Fruit fly (Drosophila melanogaster) whole organism, embryonic: ENCODE results near the gene CG18213.

ENCODE experiments used
- Awh ChIP-seq: fragments of 200-800 bp; sonication (Bioruptor generic); IDR thresholded peaks from 2 replicates; pipeline ENCODE4, ENCODE4 v1.3.6; 2022; ENCODE audit warnings: missing biosample characterization, missing genetic modification characterization
- Bdp1 ChIP-seq: fragments of 200-800 bp; sonication (Bioruptor generic); optimal IDR thresholded peaks from 3 replicates; lab custom pipeline; 2016; ENCODE audit warnings: missing biosample characterization, missing genetic modification characterization
- CG10147 ChIP-seq: fragments of 200-800 bp; sonication (Bioruptor generic); optimal IDR thresholded peaks from 2 replicates; lab custom pipeline; 2019; ENCODE audit warnings: missing biosample characterization, mild to moderate bottlenecking, missing genetic modification characterization, moderate library complexity
- CG10366 ChIP-seq: fragments of 200-800 bp; sonication (Bioruptor generic); IDR thresholded peaks from 2 replicates; pipeline ENCODE4 v1.3.6; 2022; ENCODE audit warnings: missing biosample characterization, missing genetic modification characterization
- CG10565 ChIP-seq: fragments of 200-800 bp; sonication (Bioruptor generic); optimal IDR thresholded peaks from 3 replicates; lab custom pipeline; 2016; ENCODE audit warnings: missing biosample characterization, mild to moderate bottlenecking, missing genetic modification characterization
- CG10654 ChIP-seq: fragments of 200-800 bp; sonication (Bioruptor generic); optimal IDR thresholded peaks from 2 replicates; lab custom pipeline; 2016; ENCODE audit warnings: missing biosample characterization, missing genetic modification characterization
- CG13123 ChIP-seq: fragments of 200-800 bp; sonication (Bioruptor generic); optimal IDR thresholded peaks from 2 replicates; lab custom pipeline; 2016; ENCODE audit warnings: missing biosample characterization, missing genetic modification characterization
- CG15011 ChIP-seq: fragments of 200-800 bp; sonication (Bioruptor generic); optimal IDR thresholded peaks from 3 replicates; lab custom pipeline; 2018; ENCODE audit warnings: missing biosample characterization, mild to moderate bottlenecking, missing genetic modification characterization
- CG15514 ChIP-seq: fragments of 200-800 bp; sonication (Bioruptor generic); optimal IDR thresholded peaks from 3 replicates; lab custom pipeline; 2017; ENCODE audit warnings: missing biosample characterization, missing genetic modification characterization, mild to moderate bottlenecking, moderate library complexity, missing genetic modification reagents
- CG1792 ChIP-seq: fragments of 200-800 bp; sonication (Bioruptor generic); optimal IDR thresholded peaks from 2 replicates; lab custom pipeline; 2016; ENCODE audit warnings: missing biosample characterization, missing genetic modification characterization
- CG2712 ChIP-seq: fragments of 200-800 bp; optimal IDR thresholded peaks from 3 replicates; lab custom pipeline; 2019; ENCODE audit warnings: missing biosample characterization, mild to moderate bottlenecking, missing genetic modification characterization, moderate library complexity
- CG30403 ChIP-seq: fragments of 200-800 bp; sonication (Bioruptor generic); optimal IDR thresholded peaks from 3 replicates; lab custom pipeline; 2016; ENCODE audit warnings: missing biosample characterization, missing genetic modification characterization
- CG30431 ChIP-seq: fragments of 200-800 bp; sonication (Bioruptor generic); optimal IDR thresholded peaks from 2 replicates; lab custom pipeline; 2017; ENCODE audit warnings: missing biosample characterization, missing genetic modification characterization
- CG32772 ChIP-seq: fragments of 200-800 bp; sonication (Bioruptor generic); IDR thresholded peaks from 2 replicates; pipeline ENCODE4 v1.3.6; 2022; ENCODE audit warnings: missing biosample characterization, missing genetic modification characterization
- CG34422 ChIP-seq: fragments of 200-800 bp; sonication (Bioruptor generic); IDR thresholded peaks from 3 replicates; pipeline ENCODE4 v1.3.6; 2022; ENCODE audit warnings: missing biosample characterization, missing genetic modification characterization
- CG4707 ChIP-seq: fragments of 200-800 bp; sonication (Bioruptor generic); optimal IDR thresholded peaks from 2 replicates; lab custom pipeline; 2018; ENCODE audit warnings: missing biosample characterization, mild to moderate bottlenecking, missing genetic modification characterization, moderate library complexity
- CG6765 ChIP-seq: fragments of 200-800 bp; sonication (Bioruptor generic); optimal IDR thresholded peaks from 3 replicates; lab custom pipeline; 2017; ENCODE audit warnings: missing biosample characterization, mild to moderate bottlenecking, missing genetic modification characterization
- CG9727 ChIP-seq: fragments of 200-800 bp; sonication (Bioruptor generic); optimal IDR thresholded peaks from 3 replicates; lab custom pipeline; 2017; ENCODE audit warnings: missing biosample characterization, mild to moderate bottlenecking, missing genetic modification characterization
- CG9797 ChIP-seq: fragments of 200-800 bp; sonication (Bioruptor generic); optimal IDR thresholded peaks from 3 replicates; lab custom pipeline; 2018; ENCODE audit warnings: missing biosample characterization, mild to moderate bottlenecking, missing genetic modification characterization
- CG9876 ChIP-seq: fragments of 200-800 bp; sonication (Bioruptor generic); optimal IDR thresholded peaks from 2 replicates; lab custom pipeline; 2016; ENCODE audit warnings: missing biosample characterization, missing genetic modification characterization
- Chrac-16 ChIP-seq: fragments of 200-800 bp; sonication (Bioruptor generic); optimal IDR thresholded peaks from 3 replicates; lab custom pipeline; 2016; ENCODE audit warnings: missing biosample characterization, missing genetic modification characterization
- CrebB ChIP-seq: fragments of 200-800 bp; sonication (Bioruptor generic); optimal IDR thresholded peaks from 3 replicates; lab custom pipeline; 2018; ENCODE audit warnings: missing biosample characterization, mild to moderate bottlenecking, missing genetic modification characterization
- D ChIP-seq, 2 experiments: fragments of 200-800 bp in 1 of 2; fragments of >200 bp in 1 of 2; sonication (Bioruptor generic) in 1 of 2; optimal IDR thresholded peaks; 2 replicates in 1 of 2; 3 replicates in 1 of 2; lab custom pipeline; 2017; ENCODE audit warnings: mild to moderate bottlenecking in 1 of 2, missing biosample characterization in 1 of 2, missing genetic modification characterization in 1 of 2, missing genetic modification reagents in 1 of 2
- E2f2 ChIP-seq: fragments of 200-800 bp; sonication (Bioruptor generic); IDR thresholded peaks from 2 replicates; pipeline ENCODE4 v1.3.6; 2022; ENCODE audit warnings: missing biosample characterization, missing genetic modification characterization
- HLHmδ ChIP-seq: fragments of 200-800 bp; sonication (Bioruptor generic); optimal IDR thresholded peaks from 2 replicates; lab custom pipeline; 2018; ENCODE audit warnings: missing biosample characterization, mild to moderate bottlenecking, missing genetic modification characterization, moderate library complexity
- NFAT ChIP-seq: fragments of 200-800 bp; sonication (Bioruptor generic); IDR thresholded peaks from 2 replicates; pipeline ENCODE4 v1.3.6; 2022; ENCODE audit warnings: missing biosample characterization, missing genetic modification characterization
- Nf-YA ChIP-seq: fragments of 200-800 bp; sonication (Bioruptor generic); IDR thresholded peaks from 2 replicates; pipeline ENCODE4 v1.3.6; 2022; ENCODE audit warnings: missing biosample characterization, missing genetic modification characterization
- Pdp1 ChIP-seq, 2 experiments: fragments of 200-800 bp; sonication (Bioruptor generic); optimal IDR thresholded peaks; 3 replicates each; lab custom pipeline; 2016; ENCODE audit warnings: missing biosample characterization in 2 of 2, missing genetic modification characterization in 2 of 2, mild to moderate bottlenecking in 1 of 2, moderate library complexity in 1 of 2
- Poxn ChIP-seq: fragments of 200-800 bp; sonication (Bioruptor generic); IDR thresholded peaks from 2 replicates; pipeline ENCODE4 v1.3.6; 2022; ENCODE audit warnings: missing biosample characterization, missing genetic modification characterization
- Scr ChIP-seq: fragments of 200-800 bp; sonication (Bioruptor generic); IDR thresholded peaks from 2 replicates; pipeline ENCODE4 v1.3.6; 2022; ENCODE audit warnings: missing biosample characterization, missing genetic modification characterization; ENCODE audit not compliant: partially characterized antibody
- Sry-β ChIP-seq: fragments of 200-800 bp; sonication (Bioruptor generic); optimal IDR thresholded peaks from 2 replicates; lab custom pipeline; 2018; ENCODE audit warnings: missing biosample characterization, mild to moderate bottlenecking, missing genetic modification characterization, moderate library complexity
- Taf1 ChIP-seq: fragments of 200-800 bp; sonication (Bioruptor generic); IDR thresholded peaks from 2 replicates; pipeline ENCODE4 v1.3.6; 2022; ENCODE audit warnings: missing biosample characterization, missing genetic modification characterization
- Usf ChIP-seq: fragments of 200-800 bp; sonication (Bioruptor generic); optimal IDR thresholded peaks from 2 replicates; lab custom pipeline; 2017; ENCODE audit warnings: missing genotype, missing biosample characterization, missing genetic modification characterization
- Vsx1 ChIP-seq: fragments of 200-800 bp; sonication (Bioruptor generic); optimal IDR thresholded peaks from 2 replicates; lab custom pipeline; 2017; ENCODE audit warnings: missing biosample characterization, mild to moderate bottlenecking, missing genetic modification characterization, missing genetic modification reagents
- ab ChIP-seq: fragments of 200-800 bp; sonication (Bioruptor generic); optimal IDR thresholded peaks from 2 replicates; lab custom pipeline; 2016; ENCODE audit warnings: missing biosample characterization, missing genetic modification characterization
- ato ChIP-seq: fragments of 200-800 bp; sonication (Bioruptor generic); IDR thresholded peaks from 2 replicates; pipeline ENCODE4 v1.3.6; 2022; ENCODE audit warnings: missing biosample characterization, missing genetic modification characterization; ENCODE audit not compliant: partially characterized antibody
- corto ChIP-seq: fragments of 200-800 bp; sonication (Bioruptor generic); optimal IDR thresholded peaks from 2 replicates; lab custom pipeline; 2016; ENCODE audit warnings: missing biosample characterization, mild to moderate bottlenecking, missing genetic modification characterization, moderate library complexity
- cwo ChIP-seq: fragments of 200-800 bp; sonication (Bioruptor generic); optimal IDR thresholded peaks from 3 replicates; lab custom pipeline; 2017; ENCODE audit warnings: missing biosample characterization, missing genetic modification characterization, mild to moderate bottlenecking, moderate library complexity, missing genetic modification reagents
- disco-r ChIP-seq: fragments of 200-800 bp; sonication (Bioruptor generic); optimal IDR thresholded peaks from 2 replicates; lab custom pipeline; 2016; ENCODE audit warnings: missing biosample characterization, missing genetic modification characterization
- en ChIP-seq: fragments of 200-800 bp; sonication (Bioruptor generic); optimal IDR thresholded peaks from 2 replicates; lab custom pipeline; 2016; ENCODE audit warnings: missing biosample characterization, missing genetic modification characterization
- gem ChIP-seq: fragments of 200-800 bp; sonication (Bioruptor generic); optimal IDR thresholded peaks from 2 replicates; lab custom pipeline; 2019; ENCODE audit warnings: missing biosample characterization, mild to moderate bottlenecking, missing genetic modification characterization, moderate library complexity
- h ChIP-seq: fragments of >200 bp; optimal IDR thresholded peaks from 2 replicates; lab custom pipeline; 2017
- knrl ChIP-seq: fragments of 200-800 bp; sonication (Bioruptor generic); IDR thresholded peaks from 3 replicates; pipeline ENCODE4 v1.3.6; 2022; ENCODE audit warnings: missing biosample characterization, missing genetic modification characterization; ENCODE audit not compliant: partially characterized antibody
- pzg ChIP-seq: fragments of 200-800 bp; sonication (Bioruptor generic); optimal IDR thresholded peaks from 3 replicates; lab custom pipeline; 2018; ENCODE audit warnings: missing biosample characterization, mild to moderate bottlenecking, missing genetic modification characterization, moderate library complexity
- sug ChIP-seq: fragments of 200-800 bp; optimal IDR thresholded peaks from 2 replicates; lab custom pipeline; 2019; ENCODE audit warnings: missing biosample characterization, mild to moderate bottlenecking, missing genetic modification characterization, moderate library complexity
- usp ChIP-seq: fragments of >200 bp; optimal IDR thresholded peaks from 2 replicates; lab custom pipeline; 2017; ENCODE audit warnings: missing biosample characterization, missing genetic modification characterization
- vnd ChIP-seq: fragments of 200-800 bp; sonication (Bioruptor generic); IDR thresholded peaks from 3 replicates; pipeline ENCODE4 v1.3.6; 2022; ENCODE audit warnings: missing biosample characterization, missing genetic modification characterization; ENCODE audit not compliant: partially characterized antibody
- z ChIP-seq: fragments of 200-800 bp; sonication (Bioruptor generic); IDR thresholded peaks from 3 replicates; pipeline ENCODE4 v1.3.6; 2022; ENCODE audit warnings: missing biosample characterization, missing genetic modification characterization
- zfh1 ChIP-seq: fragments of 200-800 bp; sonication (Bioruptor generic); IDR thresholded peaks from 3 replicates; pipeline ENCODE4 v1.3.6; 2022; ENCODE audit warnings: missing biosample characterization, missing genetic modification characterization

The CG18213 gene

dm6 chr3R:17080666-17081358 lies 40.8 kb upstream of the CG18213 start (continued):
- no peak for TF ChIP-seq ato (GFP tag; lab: Robert Waterston, UW)
- no peak for TF ChIP-seq h
- TF ChIP-seq CG6765 (GFP tag; lab: Kevin White, UChicago) = peak; percentile 92
- TF ChIP-seq Poxn (GFP tag; lab: Robert Waterston, UW) = peak; percentile 56
- TF ChIP-seq Scr = no peak
- peak; percentile 53 for TF ChIP-seq Sry-β (GFP tag; lab: Kevin White, UChicago)
- TF ChIP-seq disco-r (GFP tag; lab: Kevin White, UChicago) = peak; percentile 89
- no peak for TF ChIP-seq D (optimal IDR thresholded peaks at IDR 0.05; lab: Kevin White, UChicago)
- peak; percentile 95 for TF ChIP-seq D (GFP tag; optimal IDR thresholded peaks at IDR 0.05; lab: Kevin White, UChicago)
- TF ChIP-seq Taf1 (GFP tag; lab: Robert Waterston, UW) = peak; percentile 82; the same call in 1 of the 2 replicates
- TF ChIP-seq vnd (GFP tag; lab: Robert Waterston, UW) = no peak
- TF ChIP-seq Usf = peak; percentile 87
- peak; percentile 94 for TF ChIP-seq Chrac-16 (GFP tag; lab: Kevin White, UChicago)
- TF ChIP-seq CG15011 (GFP tag; lab: Kevin White, UChicago) = peak; percentile 91
- TF ChIP-seq knrl (GFP tag; lab: Robert Waterston, UW) = no peak
- no peak for TF ChIP-seq pzg (GFP tag; lab: Kevin White, UChicago)
- TF ChIP-seq Pdp1 (GFP tag; optimal IDR thresholded peaks at IDR 0.05; lab: Kevin White, UChicago) = peak; percentile 87 to 92
- TF ChIP-seq CG9727 (GFP tag; lab: Kevin White, UChicago) = peak; percentile 97
- TF ChIP-seq CG10366 (GFP tag; lab: Robert Waterston, UW) = peak; percentile 91
- TF ChIP-seq CG10565 (GFP tag; lab: Kevin White, UChicago) = peak; percentile 87
- peak; percentile 86 for TF ChIP-seq sug
- TF ChIP-seq CG30431 = peak; percentile 91
- peak; percentile 92 for TF ChIP-seq Vsx1 (GFP tag; lab: Kevin White, UChicago)
- peak; percentile 97 for TF ChIP-seq CG2712 (tag; lab: Kevin White, UChicago)
- TF ChIP-seq CG1792 (GFP tag; lab: Kevin White, UChicago) = peak; percentile 64
- TF ChIP-seq CrebB (tag; lab: Kevin White, UChicago) = peak; percentile 91
- peak; percentile 80 for TF ChIP-seq CG15514
- TF ChIP-seq cwo (GFP tag; lab: Kevin White, UChicago) = peak; percentile 93
- TF ChIP-seq CG9797 = no peak
- peak; percentile 85 for TF ChIP-seq CG4707 (GFP tag; lab: Kevin White, UChicago)
- TF ChIP-seq CG10654 (GFP tag; lab: Kevin White, UChicago) = peak; percentile 91
- TF ChIP-seq CG30403 (GFP tag; lab: Kevin White, UChicago) = peak; percentile 97
- peak; percentile 85 for TF ChIP-seq NFAT
- no peak for TF ChIP-seq HLHmδ (GFP tag; lab: Kevin White, UChicago)
- peak; percentile 98 for TF ChIP-seq gem (tag; lab: Kevin White, UChicago)
- TF ChIP-seq Nf-YA (GFP tag; lab: Robert Waterston, UW) = peak; percentile 78
- peak; percentile 78 for TF ChIP-seq E2f2 (GFP tag; lab: Robert Waterston, UW)
- peak; percentile 94 for TF ChIP-seq CG34422 (GFP tag; lab: Robert Waterston, UW)
- peak; percentile 91 for TF ChIP-seq CG13123 (GFP tag; lab: Kevin White, UChicago)
- peak; percentile 94 for TF ChIP-seq Awh (GFP tag; lab: Robert Waterston, UW)
- TF ChIP-seq z = peak; percentile 74; the same call in 2 of the 3 replicates
- peak; percentile 50 for TF ChIP-seq CG9876 (GFP tag; lab: Kevin White, UChicago)
- peak; percentile 88 for TF ChIP-seq CG10147 (GFP tag; lab: Kevin White, UChicago)
- peak; percentile 94; the same call in 2 of the 3 replicates for TF ChIP-seq zfh1 (GFP tag; lab: Robert Waterston, UW)
- peak; percentile 73 for TF ChIP-seq ab (GFP tag; lab: Kevin White, UChicago)
- TF ChIP-seq en = peak; percentile 80
- TF ChIP-seq CG32772 (GFP tag; lab: Robert Waterston, UW) = peak; percentile 91
- no peak for TF ChIP-seq usp
- TF ChIP-seq Bdp1 (GFP tag; lab: Kevin White, UChicago) = peak; percentile 86
- peak; percentile 65 for TF ChIP-seq corto (GFP tag; lab: Kevin White, UChicago)
